Fruit fly (Drosophila melanogaster): ENCODE results near the gene CG17928.

CG17928 gene

dm6 chr2L:16798705-16799104 is 7.3 kb downstream of the CG17928 start, which contains the start of gene Ugt37D1 (continued):
- no peak for TF ChIP-seq CG2116 (GFP tag; optimal IDR thresholded peaks at IDR 0.05)
- TF ChIP-seq CG3281 (GFP tag; optimal IDR thresholded peaks at IDR 0.05), result no peak
- TF ChIP-seq CG12942 (GFP tag; optimal IDR thresholded peaks at IDR 0.05), result no peak
- no peak for TF ChIP-seq CG10321 (GFP tag; IDR thresholded peaks at IDR 0.05)
- 0 out of 4 replicates have a peak, but pooled peaks have one; percentile 66 for TF ChIP-seq chinmo (GFP tag; IDR thresholded peaks at IDR 0.05; ENCODE audit: partially characterized antibody)
- TF ChIP-seq Trl (optimal IDR thresholded peaks at IDR 0.05), result peak; percentile 40 to 71
- TF ChIP-seq Trl (GFP tag; optimal IDR thresholded peaks at IDR 0.05), result no peak
- no peak for TF ChIP-seq odd (GFP tag; optimal IDR thresholded peaks at IDR 0.05)
- TF ChIP-seq pnt (GFP tag; optimal IDR thresholded peaks at IDR 0.05), result no peak
- TF ChIP-seq CG15269 (tag; optimal IDR thresholded peaks at IDR 0.05), result peak; percentile 5
- no peak for TF ChIP-seq wdn (GFP tag; IDR thresholded peaks at IDR 0.05)
- TF ChIP-seq CG11085 (GFP tag; IDR thresholded peaks at IDR 0.05), result no peak
- peak; percentile 31 for TF ChIP-seq Med (GFP tag)
- TF ChIP-seq CG18764 (GFP tag; optimal IDR thresholded peaks at IDR 0.05), result no peak
- TF ChIP-seq lbe (GFP tag; optimal IDR thresholded peaks at IDR 0.05), result no peak
- peak; percentile 26 for TF ChIP-seq Jarid2 (GFP tag; optimal IDR thresholded peaks at IDR 0.05)
- TF ChIP-seq CG7357 (GFP tag; IDR thresholded peaks at IDR 0.05), result no peak
- no peak for TF ChIP-seq CG11696 (GFP tag; IDR thresholded peaks at IDR 0.05)
- no peak for TF ChIP-seq Ada2b (GFP tag; IDR thresholded peaks at IDR 0.05)
- TF ChIP-seq Opbp (GFP tag; IDR thresholded peaks at IDR 0.05; ENCODE audit: partially characterized antibody), result no peak
- TF ChIP-seq fd64A (GFP tag; optimal IDR thresholded peaks at IDR 0.05), result no peak
- no peak for TF ChIP-seq Mad (GFP tag; optimal IDR thresholded peaks at IDR 0.05)
- no peak for TF ChIP-seq CG13775 (GFP tag; optimal IDR thresholded peaks at IDR 0.05)
- TF ChIP-seq NC2β (GFP tag; optimal IDR thresholded peaks at IDR 0.05), result no peak
- no peak for TF ChIP-seq Lim3 (GFP tag; IDR thresholded peaks at IDR 0.05)
- TF ChIP-seq sens-2 (GFP tag; IDR thresholded peaks at IDR 0.05), result no peak
- no peak for TF ChIP-seq D19B (GFP tag; optimal IDR thresholded peaks at IDR 0.05)
- TF ChIP-seq CG18011 (GFP tag; optimal IDR thresholded peaks at IDR 0.05), result no peak
- TF ChIP-seq CG8924 (tag; optimal IDR thresholded peaks at IDR 0.05), result no peak
- no peak for TF ChIP-seq CG1529 (GFP tag; optimal IDR thresholded peaks at IDR 0.05)
- no peak for TF ChIP-seq CG11456 (GFP tag; IDR thresholded peaks at IDR 0.05)
- TF ChIP-seq Ets97D (GFP tag; optimal IDR thresholded peaks at IDR 0.05), result no peak
- peak; percentile 40 for TF ChIP-seq sens (GFP tag)
- TF ChIP-seq Hr51 (GFP tag; optimal IDR thresholded peaks at IDR 0.05), result no peak
- no peak for TF ChIP-seq sd (tag; optimal IDR thresholded peaks at IDR 0.05)
- no peak for TF ChIP-seq grau (tag; optimal IDR thresholded peaks at IDR 0.05)
- TF ChIP-seq chm (GFP tag; IDR thresholded peaks at IDR 0.05), result 0 out of 2 replicates have a peak, but pooled peaks have one; percentile 12
- no peak for TF ChIP-seq crc (GFP tag; optimal IDR thresholded peaks at IDR 0.05)
- TF ChIP-seq MTF-1 (GFP tag; optimal IDR thresholded peaks at IDR 0.05; ENCODE audit: borderline replicate concordance), result no peak
- TF ChIP-seq CG11695 (GFP tag; IDR thresholded peaks at IDR 0.05), result peak; percentile 70; the same call in 1 of the 3 replicates
- TF ChIP-seq CG12219 (GFP tag; optimal IDR thresholded peaks at IDR 0.05), result no peak
- TF ChIP-seq Deaf1 (tag; optimal IDR thresholded peaks at IDR 0.05), result peak; percentile 81
- no peak for TF ChIP-seq CG14710 (tag; optimal IDR thresholded peaks at IDR 0.05)
- no peak for TF ChIP-seq Atf6 (GFP tag; IDR thresholded peaks at IDR 0.05)
- no peak for TF ChIP-seq Hmx (GFP tag; optimal IDR thresholded peaks at IDR 0.05)
- peak in 1 of 2 experiments; percentile 30 for TF ChIP-seq Hr78 (GFP tag; optimal IDR thresholded peaks at IDR 0.05)
- no peak for TF ChIP-seq Eip74EF (GFP tag; optimal IDR thresholded peaks at IDR 0.05)
- TF ChIP-seq tx (GFP tag; optimal IDR thresholded peaks at IDR 0.05), result no peak
- TF ChIP-seq sna (GFP tag; IDR thresholded peaks at IDR 0.05; ENCODE audit: partially characterized antibody), result no peak
- TF ChIP-seq CG6813 (GFP tag; optimal IDR thresholded peaks at IDR 0.05), result no peak
- peak; percentile 24 for TF ChIP-seq Meics (GFP tag; optimal IDR thresholded peaks at IDR 0.05)
